Worm (Caenorhabditis elegans) whole organism, L1 larva: ENCODE data around the gene Y110A2AL.3.

Experiments
- C04F5.9 ChIP-seq: sonication (generic microtip); optimal IDR thresholded peaks from 2 replicates; lab custom pipeline; 2016; ENCODE audit warnings: missing genetic modification characterization, missing compliant biosample characterization
- C16A3.4 ChIP-seq: fragments of 150-350 bp; optimal IDR thresholded peaks from 2 replicates; lab custom pipeline; 2014; ENCODE audit warnings: missing biosample characterization, missing genetic modification characterization
- C34B4.2 ChIP-seq: sonication (generic microtip); optimal IDR thresholded peaks from 2 replicates; lab custom pipeline; 2017; ENCODE audit warnings: mild to moderate bottlenecking, missing genetic modification characterization, missing compliant biosample characterization
- alr-1 ChIP-seq: fragments of 200-800 bp; sonication (Bioruptor generic); optimal IDR thresholded peaks from 2 replicates; lab custom pipeline; 2018; ENCODE audit warnings: borderline replicate concordance, mild to moderate bottlenecking, missing genetic modification characterization, missing compliant biosample characterization
- blmp-1 ChIP-seq: fragments of 150-350 bp; optimal IDR thresholded peaks from 2 replicates; lab custom pipeline; 2014; ENCODE audit warnings: missing biosample characterization, missing genetic modification characterization
- ceh-63 ChIP-seq: fragments of 200-800 bp; sonication (Bioruptor generic); optimal IDR thresholded peaks from 2 replicates; lab custom pipeline; 2018; ENCODE audit warnings: mild to moderate bottlenecking, missing genetic modification characterization, missing compliant biosample characterization
- ceh-8 ChIP-seq: fragments of 200-800 bp; sonication (Bioruptor generic); optimal IDR thresholded peaks from 2 replicates; lab custom pipeline; 2018; ENCODE audit warnings: mild to moderate bottlenecking, missing genetic modification characterization, moderate library complexity, missing compliant biosample characterization
- ceh-82 ChIP-seq, 3 experiments: fragments of 150-350 bp in 1 of 3; sonication (generic microtip) in 2 of 3; optimal IDR thresholded peaks; 2 replicates each; lab custom pipeline; 2014 to 2017; ENCODE audit warnings: missing biosample characterization in 3 of 3, missing genetic modification characterization in 3 of 3
- ceh-90 ChIP-seq: sonication (generic microtip); optimal IDR thresholded peaks from 2 replicates; lab custom pipeline; 2016; ENCODE audit warnings: missing genetic modification characterization, missing compliant biosample characterization
- ces-1 ChIP-seq: fragments of 150-350 bp; optimal IDR thresholded peaks from 2 replicates; lab custom pipeline; 2014; ENCODE audit warnings: missing biosample characterization, missing genetic modification reagents, missing genetic modification characterization
- dpl-1 ChIP-seq, 3 experiments: fragments of 150-350 bp in 2 of 3; sonication (generic microtip) in 1 of 3; optimal IDR thresholded peaks; 2 replicates each; lab custom pipeline; 2014 to 2017; ENCODE audit warnings: missing biosample characterization in 3 of 3, missing genetic modification characterization in 3 of 3, missing genetic modification reagents in 3 of 3
- dsc-1 ChIP-seq: sonication (generic microtip); optimal IDR thresholded peaks from 2 replicates; lab custom pipeline; 2016; ENCODE audit warnings: mild to moderate bottlenecking, missing genetic modification characterization, missing compliant biosample characterization
- efl-1 ChIP-seq, 4 experiments: fragments of 150-350 bp; optimal IDR thresholded peaks in 3 of 4; peaks in 1 of 4; 1 replicate in 1 of 4; 2 replicates in 3 of 4; lab custom pipeline; 2014; ENCODE audit warnings: missing biosample characterization in 2 of 4, missing genetic modification characterization in 2 of 4, missing genetic modification reagents in 2 of 4
- efl-3 ChIP-seq: fragments of 200-800 bp; sonication (Bioruptor generic); optimal IDR thresholded peaks from 2 replicates; lab custom pipeline; 2018; ENCODE audit warnings: mild to moderate bottlenecking, missing genetic modification characterization, missing compliant biosample characterization
- elt-2 ChIP-seq: sonication (generic microtip); optimal IDR thresholded peaks from 2 replicates; lab custom pipeline; 2016; ENCODE audit warnings: missing genetic modification characterization, mild to moderate bottlenecking, inconsistent platforms, missing compliant biosample characterization, missing genetic modification reagents
- ets-5 ChIP-seq: fragments of 200-800 bp; sonication (Bioruptor generic); IDR thresholded peaks from 2 replicates; pipeline ENCODE4 v1.3.6; 2022; ENCODE audit warnings: missing genetic modification characterization, missing compliant biosample characterization
- fkh-4 ChIP-seq: sonication (generic microtip); optimal IDR thresholded peaks from 2 replicates; lab custom pipeline; 2016; ENCODE audit warnings: missing compliant biosample characterization, missing genetic modification characterization, borderline replicate concordance
- hlh-17 ChIP-seq: fragments of 200-800 bp; sonication (Bioruptor generic); optimal IDR thresholded peaks from 2 replicates; lab custom pipeline; 2018; ENCODE audit warnings: missing genetic modification characterization, mild to moderate bottlenecking, missing compliant biosample characterization, moderate library complexity, borderline replicate concordance
- lin-14 ChIP-seq: fragments of 200-800 bp; sonication (Bioruptor generic); optimal IDR thresholded peaks from 2 replicates; lab custom pipeline; 2018; ENCODE audit warnings: mild to moderate bottlenecking, missing genetic modification characterization, moderate library complexity, missing compliant biosample characterization
- lin-15B ChIP-seq: fragments of 150-350 bp; sonication (generic microtip); optimal IDR thresholded peaks from 3 replicates; lab custom pipeline; 2014; ENCODE audit warnings: missing biosample characterization, missing genetic modification characterization
- lin-39 ChIP-seq: fragments of 150-350 bp; optimal IDR thresholded peaks from 2 replicates; lab custom pipeline; 2014; ENCODE audit warnings: missing biosample characterization, missing genetic modification reagents, missing genetic modification characterization
- lsy-2 ChIP-seq, 2 experiments: fragments of 150-350 bp; optimal IDR thresholded peaks; 2 replicates each; lab custom pipeline; 2014; ENCODE audit warnings: missing biosample characterization in 2 of 2, missing genetic modification characterization in 2 of 2
- mab-9 ChIP-seq: fragments of 200-800 bp; sonication (Bioruptor generic); IDR thresholded peaks from 2 replicates; pipeline ENCODE4 v1.3.6; 2022; ENCODE audit warnings: missing genetic modification reagents, missing genetic modification characterization, missing compliant biosample characterization
- mef-2 ChIP-seq: fragments of 150-350 bp; optimal IDR thresholded peaks from 2 replicates; lab custom pipeline; 2014; ENCODE audit warnings: missing biosample characterization, missing genetic modification characterization
- nhr-19 ChIP-seq: fragments of 200-800 bp; sonication (Bioruptor generic); conservative IDR thresholded peaks from 2 replicates; pipeline ENCODE4 v1.3.6; 2022; ENCODE audit warnings: missing genetic modification characterization, missing compliant biosample characterization
- nhr-20 ChIP-seq: sonication (generic microtip); optimal IDR thresholded peaks from 2 replicates; lab custom pipeline; 2016; ENCODE audit warnings: mild to moderate bottlenecking, missing genetic modification characterization, missing compliant biosample characterization
- nhr-28 ChIP-seq: fragments of 150-350 bp; optimal IDR thresholded peaks from 2 replicates; lab custom pipeline; 2014; ENCODE audit warnings: missing biosample characterization, missing genetic modification characterization
- nhr-47 ChIP-seq: sonication (generic microtip); optimal IDR thresholded peaks from 2 replicates; lab custom pipeline; 2016; ENCODE audit warnings: mild to moderate bottlenecking, missing genetic modification characterization, moderate library complexity, missing compliant biosample characterization
- nhr-71 ChIP-seq: sonication (generic microtip); optimal IDR thresholded peaks from 2 replicates; lab custom pipeline; 2016; ENCODE audit warnings: mild to moderate bottlenecking, missing genetic modification characterization, moderate library complexity, missing compliant biosample characterization
- nhr-77 ChIP-seq: fragments of 150-350 bp; optimal IDR thresholded peaks from 2 replicates; lab custom pipeline; 2014; ENCODE audit warnings: missing biosample characterization, missing genetic modification characterization
- nhr-85 ChIP-seq: sonication (generic microtip); peaks from one replicate; lab custom pipeline; 2016; ENCODE audit warnings: missing genetic modification characterization, inconsistent platforms, missing compliant biosample characterization
- nhr-90 ChIP-seq: sonication (generic microtip); optimal IDR thresholded peaks from 2 replicates; lab custom pipeline; 2016; ENCODE audit warnings: mild to moderate bottlenecking, missing genetic modification characterization, missing compliant biosample characterization; ENCODE audit not compliant: poor library complexity
- pax-3 ChIP-seq: fragments of 200-800 bp; sonication (Bioruptor generic); optimal IDR thresholded peaks from 2 replicates; lab custom pipeline; 2018; ENCODE audit warnings: mild to moderate bottlenecking, missing genetic modification characterization, moderate library complexity, missing compliant biosample characterization
- pqm-1 ChIP-seq: sonication (generic microtip); optimal IDR thresholded peaks from 3 replicates; lab custom pipeline; 2017; ENCODE audit warnings: missing biosample characterization, missing genetic modification characterization
- rnt-1 ChIP-seq: sonication (generic microtip); optimal IDR thresholded peaks from 2 replicates; lab custom pipeline; 2016; ENCODE audit warnings: mild to moderate bottlenecking, missing genetic modification characterization, moderate library complexity, missing compliant biosample characterization
- skn-1 ChIP-seq: fragments of 150-350 bp; optimal IDR thresholded peaks from 2 replicates; lab custom pipeline; 2014; ENCODE audit warnings: missing biosample characterization, missing genetic modification characterization
- snu-23 ChIP-seq: sonication (generic microtip); optimal IDR thresholded peaks from 2 replicates; lab custom pipeline; 2016; ENCODE audit warnings: missing genetic modification characterization, missing compliant biosample characterization
- sptf-1 ChIP-seq: fragments of 150-350 bp; optimal IDR thresholded peaks from 2 replicates; lab custom pipeline; 2014; ENCODE audit warnings: missing biosample characterization, missing genetic modification characterization
- swsn-7 ChIP-seq: sonication (generic microtip); optimal IDR thresholded peaks from 2 replicates; lab custom pipeline; 2016; ENCODE audit warnings: missing genetic modification characterization, missing compliant biosample characterization
- unc-130 ChIP-seq: fragments of 150-350 bp; optimal IDR thresholded peaks from 2 replicates; lab custom pipeline; 2017; ENCODE audit warnings: missing biosample characterization, missing genetic modification characterization, inconsistent platforms
- unc-30 ChIP-seq: sonication (generic microtip); optimal IDR thresholded peaks from 2 replicates; lab custom pipeline; 2017; ENCODE audit warnings: missing biosample characterization, missing genetic modification characterization
- unc-86 ChIP-seq: sonication (generic microtip); optimal IDR thresholded peaks from 2 replicates; lab custom pipeline; 2016; ENCODE audit warnings: missing genetic modification characterization, missing compliant biosample characterization
- vab-15 ChIP-seq: sonication (generic microtip); optimal IDR thresholded peaks from 2 replicates; lab custom pipeline; 2017; ENCODE audit warnings: missing genotype, mild to moderate bottlenecking, missing genetic modification characterization, missing compliant biosample characterization
- xbp-1 ChIP-seq: sonication (generic microtip); optimal IDR thresholded peaks from 2 replicates; lab custom pipeline; 2016; ENCODE audit warnings: missing genetic modification characterization, missing compliant biosample characterization
- zag-1 ChIP-seq: fragments of 150-350 bp; optimal IDR thresholded peaks from 2 replicates; lab custom pipeline; 2014; ENCODE audit warnings: missing biosample characterization, missing genetic modification characterization
- zip-4 ChIP-seq: fragments of 200-800 bp; sonication (Bioruptor generic); optimal IDR thresholded peaks from 2 replicates; lab custom pipeline; 2018; ENCODE audit warnings: mild to moderate bottlenecking, missing genetic modification characterization, moderate library complexity, missing compliant biosample characterization
- ztf-11 ChIP-seq, 2 experiments: sonication (generic microtip); optimal IDR thresholded peaks; 2 replicates each; lab custom pipeline; 2016 to 2017; ENCODE audit warnings: missing genetic modification characterization in 2 of 2, missing biosample characterization in 1 of 2, missing compliant biosample characterization in 1 of 2

Gene Y110A2AL.3

ce11 chrII:2852493-2852892 is 14.4 kb upstream of the Y110A2AL.3 start, which contains the start of gene ptc-3:
Gene ptc-3, minus strand, starts transcription at chrII:2852593.
- TF ChIP-seq pqm-1 (tag; lab: Kevin White, UChicago) (no peak), dpl-1 (GFP tag; optimal IDR thresholded peaks at IDR 0.05; lab: Kevin White, UChicago) (no peak), pax-3 (tag; lab: Kevin White, UChicago) (no peak), ceh-63 (GFP tag; lab: Kevin White, UChicago) (no peak), swsn-7 (tag; lab: Kevin White, UChicago) (no peak), alr-1 (tag; lab: Kevin White, UChicago) (no peak), fkh-4 (tag; lab: Kevin White, UChicago) (no peak), nhr-47 (tag; lab: Kevin White, UChicago) (no peak), ceh-90 (tag; lab: Kevin White, UChicago) (no peak), sptf-1 (tag; lab: Kevin White, UChicago) (no peak), C34B4.2 (no peak), C04F5.9 (tag; lab: Kevin White, UChicago) (no peak), unc-130 (tag; lab: Kevin White, UChicago) (no peak), hlh-17 (no peak), nhr-19 (GFP tag; lab: Robert Waterston, UW) (no peak), dsc-1 (tag; lab: Kevin White, UChicago) (no peak), unc-30 (tag; lab: Kevin White, UChicago) (no peak), snu-23 (GFP tag; lab: Kevin White, UChicago) (no peak), zag-1 (tag; lab: Kevin White, UChicago) (no peak)
- TF ChIP-seq, all 84 proteins: peak for 0

DNA sequence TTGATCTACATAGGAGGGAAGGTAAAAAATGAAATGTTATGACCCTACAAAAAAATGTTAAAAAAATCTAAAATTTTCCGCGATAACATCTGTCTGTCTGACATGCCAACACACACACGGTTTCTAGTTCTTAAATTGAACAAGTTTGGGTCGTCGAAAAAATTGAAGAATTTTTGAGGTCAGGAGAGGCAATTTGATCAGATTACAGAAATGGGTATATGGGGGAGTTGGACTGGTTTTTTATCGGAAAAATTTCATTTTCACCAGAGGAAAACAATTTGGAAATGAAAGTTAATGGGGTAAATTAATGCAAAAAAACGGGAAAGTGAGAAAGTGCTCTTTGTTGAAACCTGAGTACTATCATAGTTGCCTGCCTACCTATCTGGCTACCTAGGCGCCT is 13.1 kb upstream of the Y110A2AL.3 start:
- TF ChIP-seq nhr-85 (tag; lab: Kevin White, UChicago) (peak; percentile 29), ceh-82 (tag; optimal IDR thresholded peaks at IDR 0.05; lab: Kevin White, UChicago) (no peak), blmp-1 (tag; lab: Kevin White, UChicago) (peak; percentile 50), nhr-90 (tag; lab: Kevin White, UChicago) (no peak), alr-1 (tag; lab: Kevin White, UChicago) (no peak)

- TF ChIP-seq zip-4 (GFP tag; lab: Kevin White, UChicago) (no peak), elt-2 (tag; lab: Kevin White, UChicago) (no peak), dsc-1 (tag; lab: Kevin White, UChicago) (no peak), skn-1 (tag; lab: Kevin White, UChicago) (no peak), dpl-1 (GFP tag; optimal IDR thresholded peaks at IDR 0.05; lab: Kevin White, UChicago) (peak in 1 of 3 experiments; percentile 10), ceh-63 (GFP tag; lab: Kevin White, UChicago) (no peak), efl-3 (no peak), pqm-1 (tag; lab: Kevin White, UChicago) (no peak), rnt-1 (tag; lab: Kevin White, UChicago) (no peak), mab-9 (GFP tag; lab: Robert Waterston, UW) (no peak), ceh-82 (tag; optimal IDR thresholded peaks at IDR 0.05; lab: Kevin White, UChicago) (no peak), nhr-90 (tag; lab: Kevin White, UChicago) (no peak), vab-15 (tag; lab: Kevin White, UChicago) (no peak), unc-86 (tag; lab: Kevin White, UChicago) (no peak), lin-15B (tag; lab: Kevin White, UChicago) (no peak), xbp-1 (tag; lab: Kevin White, UChicago) (no peak), nhr-77 (tag; lab: Kevin White, UChicago) (no peak), lin-39 (no peak), lsy-2 (tag; optimal IDR thresholded peaks at IDR 0.05; lab: Kevin White, UChicago) (no peak), C16A3.4 (tag; lab: Kevin White, UChicago) (no peak), mef-2 (no peak), nhr-28 (no peak), ces-1 (GFP tag; lab: Kevin White, UChicago) (no peak), unc-130 (tag; lab: Kevin White, UChicago) (no peak), ztf-11 (tag; optimal IDR thresholded peaks at IDR 0.05; lab: Kevin White, UChicago) (no peak), nhr-20 (tag; lab: Kevin White, UChicago) (no peak), zag-1 (tag; lab: Kevin White, UChicago) (no peak), efl-1 (optimal IDR thresholded peaks at IDR 0.05; lab: Kevin White, UChicago) (no peak), efl-1 (GFP tag; optimal IDR thresholded peaks at IDR 0.05 in 1 of 2; lab: Kevin White, UChicago) (no peak), nhr-71 (tag; lab: Kevin White, UChicago) (peak; percentile 25), ets-5 (GFP tag; lab: Robert Waterston, UW) (no peak), lin-14 (GFP tag; lab: Kevin White, UChicago) (peak; percentile 33), ceh-8 (GFP tag; lab: Kevin White, UChicago) (no peak)
Observed at ce11 chrII:2854794-2855193, 12.1 kb upstream of the Y110A2AL.3 start.
